Fruit fly (Drosophila melanogaster): ENCODE measurements around the gene TORIP.

Gene TORIP

dm6 chr3L:19817807-19818531 is 13.1 kb upstream of the TORIP start, which contains the start of the genes Fibp and Deaf1 (continued):
- TF ChIP-seq chn (GFP tag; optimal IDR thresholded peaks at IDR 0.05) (peak; percentile 87), tio (GFP tag; optimal IDR thresholded peaks at IDR 0.05) (no peak), CG1024 (GFP tag; IDR thresholded peaks at IDR 0.05) (no peak), CG17186 (GFP tag; optimal IDR thresholded peaks at IDR 0.05) (peak; percentile 58), E2f1 (GFP tag; IDR thresholded peaks at IDR 0.05) (0 out of 2 replicates have a peak, but pooled peaks have one; percentile 49), chinmo (GFP tag; IDR thresholded peaks at IDR 0.05; ENCODE audit: partially characterized antibody) (peak; percentile 98), salm (tag; optimal IDR thresholded peaks at IDR 0.05) (no peak), zen (tag; optimal IDR thresholded peaks at IDR 0.05) (peak; percentile 75), CG7786 (GFP tag; optimal IDR thresholded peaks at IDR 0.05) (peak; percentile 78), wdn (GFP tag; IDR thresholded peaks at IDR 0.05) (0 out of 2 replicates have a peak, but pooled peaks have one; percentile 37), fru (optimal IDR thresholded peaks at IDR 0.05) (no peak), lab (GFP tag; optimal IDR thresholded peaks at IDR 0.05) (peak; percentile 64), CG4707 (GFP tag; optimal IDR thresholded peaks at IDR 0.05) (no peak), prd (optimal IDR thresholded peaks at IDR 0.05) (no peak), prd (GFP tag; IDR thresholded peaks at IDR 0.05) (peak; percentile 70), CG6854 (GFP tag; optimal IDR thresholded peaks at IDR 0.05) (no peak), Rx (GFP tag; IDR thresholded peaks at IDR 0.05) (no peak; the same call in 1 of the 2 replicates), psq (GFP tag; optimal IDR thresholded peaks at IDR 0.05) (peak; percentile 39), Six4 (GFP tag; optimal IDR thresholded peaks at IDR 0.05) (peak; percentile 60), HLH54F (GFP tag; optimal IDR thresholded peaks at IDR 0.05) (peak; percentile 88), lbe (GFP tag; optimal IDR thresholded peaks at IDR 0.05) (peak; percentile 29), H2.0 (GFP tag; IDR thresholded peaks at IDR 0.05) (peak; percentile 51; the same call in 1 of the 2 replicates), hth (optimal IDR thresholded peaks at IDR 0.05) (no peak), Trl (optimal IDR thresholded peaks at IDR 0.05) (no peak), Trl (GFP tag; optimal IDR thresholded peaks at IDR 0.05) (peak; percentile 79), Fer1 (GFP tag; optimal IDR thresholded peaks at IDR 0.05) (peak; percentile 24), kni (GFP tag; optimal IDR thresholded peaks at IDR 0.05) (peak; percentile 42), emc (GFP tag; optimal IDR thresholded peaks at IDR 0.05) (peak; percentile 26), ind (GFP tag; optimal IDR thresholded peaks at IDR 0.05) (peak; percentile 81), CG18011 (GFP tag; optimal IDR thresholded peaks at IDR 0.05) (peak; percentile 48), Dad (GFP tag; optimal IDR thresholded peaks at IDR 0.05) (peak; percentile 79), Ssrp (tag; optimal IDR thresholded peaks at IDR 0.05) (peak; percentile 78), maf-S (GFP tag; optimal IDR thresholded peaks at IDR 0.05) (peak; percentile 73), CG10274 (GFP tag; optimal IDR thresholded peaks at IDR 0.05) (no peak), Bgb (GFP tag; IDR thresholded peaks at IDR 0.05; ENCODE audit: partially characterized antibody) (peak; percentile 99), CG6765 (GFP tag; optimal IDR thresholded peaks at IDR 0.05) (no peak), nmo (GFP tag; optimal IDR thresholded peaks at IDR 0.05) (peak; percentile 89), HmgZ (tag; optimal IDR thresholded peaks at IDR 0.05) (peak; percentile 67), Dfd (GFP tag; optimal IDR thresholded peaks at IDR 0.05) (peak in 1 of 2 experiments; percentile 39), Mad (GFP tag; optimal IDR thresholded peaks at IDR 0.05) (peak; percentile 55), CG2875 (GFP tag; optimal IDR thresholded peaks at IDR 0.05) (peak; percentile 26), cato (GFP tag; optimal IDR thresholded peaks at IDR 0.05; ENCODE audit: borderline replicate concordance) (peak; percentile 57), CG10147 (GFP tag; optimal IDR thresholded peaks at IDR 0.05) (peak; percentile 74), Gsc (GFP tag; IDR thresholded peaks at IDR 0.05) (0 out of 2 replicates have a peak, but pooled peaks have one; percentile 6), CG12391 (tag; optimal IDR thresholded peaks at IDR 0.05) (peak; percentile 88), Usf (GFP tag; optimal IDR thresholded peaks at IDR 0.05) (peak; percentile 41), CG12236 (GFP tag; optimal IDR thresholded peaks at IDR 0.05) (peak; percentile 43), onecut (GFP tag; IDR thresholded peaks at IDR 0.05) (no peak; the same call in 1 of the 2 replicates), Camta (GFP tag; optimal IDR thresholded peaks at IDR 0.05) (peak; percentile 77), croc (GFP tag; conservative IDR thresholded peaks at IDR 0.05) (no peak; the same call in 2 of the 3 replicates)
